Worm (Caenorhabditis elegans): ENCODE data around the gene C06C6.7.

ce11 chrV:16017671-16018070, 25.7 kb downstream of the C06C6.7 start, which contains the start of gene srx-43:
- no peak for TF ChIP-seq zag-1 (tag; optimal IDR thresholded peaks at IDR 0.05)
- no peak for TF ChIP-seq lin-15B (tag; optimal IDR thresholded peaks at IDR 0.05)
- TF ChIP-seq unc-130 (tag; optimal IDR thresholded peaks at IDR 0.05): no peak
- no peak for TF ChIP-seq pax-3 (tag; optimal IDR thresholded peaks at IDR 0.05)
